Fruit fly (Drosophila melanogaster) ovary, adult (tissue): ENCODE measurements around the gene Hsp110.

Source experiments
- CG17801 ChIP-seq: fragments of 200-800 bp; optimal IDR thresholded peaks from 2 replicates; lab custom pipeline; 2019; ENCODE audit warnings: missing biosample characterization, mild to moderate bottlenecking, missing genetic modification characterization, moderate library complexity; ENCODE audit not compliant: partially characterized antibody

Hsp110 gene

dm6 chr3L:14036867-14037313 is at the start of gene Hsp110:
TSS of gene Hsp110 (plus strand) at chr3L:14037019.
- peak; percentile 66 for TF ChIP-seq CG17801 (GFP tag; lab: Kevin White, UChicago)

- TF ChIP-seq CG17801 (GFP tag; lab: Kevin White, UChicago), result no peak
These were observed 49.2 kb upstream of the Hsp110 start, which contains the start of gene CG9040 for dm6 chr3L:13987578-13987977. TSS of gene CG9040 (plus strand) at chr3L:13987878.

dm6 chr3L:13991314-13991713 is 45.5 kb upstream of the Hsp110 start:
- TF ChIP-seq CG17801 (GFP tag; lab: Kevin White, UChicago), result no peak

- no peak for TF ChIP-seq CG17801 (GFP tag; lab: Kevin White, UChicago)
These were observed 43.5 kb upstream of the Hsp110 start, which contains the start of gene CG17364 for dm6 chr3L:13993233-13993741. TSS of gene CG17364 (minus strand) at chr3L:13993400.

- peak; percentile 66 for TF ChIP-seq CG17801 (GFP tag; lab: Kevin White, UChicago)
These were observed 42.8 kb upstream of the Hsp110 start, which contains the start of gene CtsK1 for dm6 chr3L:13993742-13994719. TSS of gene CtsK1 (plus strand) at chr3L:13994231.

- TF ChIP-seq CG17801 (GFP tag; lab: Kevin White, UChicago), result no peak
These were observed 40.4 kb upstream of the Hsp110 start for dm6 chr3L:13996437-13996836.

dm6 chr3L:13996992-13997391 is 39.8 kb upstream of the Hsp110 start, which contains the start of gene CG17361:
TSS of gene CG17361 (plus strand) at chr3L:13997191.
- no peak for TF ChIP-seq CG17801 (GFP tag; lab: Kevin White, UChicago)

- no peak for TF ChIP-seq CG17801 (GFP tag; lab: Kevin White, UChicago)
These were observed 37.6 kb upstream of the Hsp110 start, which contains the start of gene CG17359 for dm6 chr3L:13999204-13999603. TSS of gene CG17359 (minus strand) at chr3L:13999251.

- no peak for TF ChIP-seq CG17801 (GFP tag; lab: Kevin White, UChicago)
These were observed 34.9 kb upstream of the Hsp110 start, which contains the start of the genes Nprl3 and upSET for dm6 chr3L:14001658-14002523. TSS of gene Nprl3 (minus strand) at chr3L:14001880. TSS of gene upSET (plus strand) at chr3L:14002127.

- no peak for TF ChIP-seq CG17801 (GFP tag; lab: Kevin White, UChicago)
These were observed 34.2 kb upstream of the Hsp110 start for dm6 chr3L:14002524-14003135.

- no peak for TF ChIP-seq CG17801 (GFP tag; lab: Kevin White, UChicago)
These were observed 33.4 kb upstream of the Hsp110 start for dm6 chr3L:14003297-14004040.

- TF ChIP-seq CG17801 (GFP tag; lab: Kevin White, UChicago), result no peak
These were observed 32.8 kb upstream of the Hsp110 start for dm6 chr3L:14004041-14004407.

dm6 chr3L:14004963-14005458 is 31.8 kb upstream of the Hsp110 start:
- TF ChIP-seq CG17801 (GFP tag; lab: Kevin White, UChicago), result peak; percentile 95
